Fruit fly (Drosophila melanogaster) S2 (cell line): ENCODE data around the gene amrt.

Source experiments
- CG8478 ChIP-seq: fragments of >200 bp; optimal IDR thresholded peaks from 2 replicates; lab custom pipeline; 2018
- CTCF ChIP-seq, 2 experiments: fragments of >200 bp; optimal IDR thresholded peaks; 2 replicates each; lab custom pipeline; 2018

DNA sequence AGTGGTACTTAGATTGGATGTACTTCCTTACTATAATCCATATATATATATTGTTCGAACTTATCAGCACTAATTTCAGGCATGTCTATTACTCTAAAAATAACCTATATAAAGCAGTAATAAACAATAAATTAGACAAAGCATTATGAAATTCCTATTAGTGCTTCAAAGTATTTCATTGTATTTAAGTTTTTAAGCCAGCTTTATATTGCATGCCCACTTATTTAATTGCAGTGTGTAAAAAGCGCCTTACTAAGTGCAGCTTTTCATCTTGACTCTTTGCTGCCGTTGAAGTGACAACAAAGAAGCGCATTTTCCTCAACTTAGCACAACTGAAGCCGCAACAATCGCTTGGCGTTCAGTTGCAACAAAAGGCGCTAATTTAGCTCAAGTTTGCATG is 36.6 kb downstream of the amrt start:
- TF ChIP-seq CG8478 (lab: Kevin White, UChicago): no peak
- TF ChIP-seq CTCF (optimal IDR thresholded peaks at IDR 0.05; lab: Kevin White, UChicago): no peak
